Worm (Caenorhabditis elegans) whole organism, L3 larva: ENCODE data around the gene W02H3.1.

Experiments used
- ZK546.5 ChIP-seq: sonication (generic microtip); optimal IDR thresholded peaks from 2 replicates; lab custom pipeline; 2017; ENCODE audit warnings: missing biosample characterization, missing genetic modification characterization
- aly-2 ChIP-seq: fragments of 150-350 bp; optimal IDR thresholded peaks from 2 replicates; lab custom pipeline; 2014; ENCODE audit warnings: missing biosample characterization, missing genetic modification characterization
- ceh-16 ChIP-seq: sonication (generic microtip); optimal IDR thresholded peaks from 2 replicates; lab custom pipeline; 2017; ENCODE audit warnings: missing biosample characterization, missing genetic modification characterization
- ceh-28 ChIP-seq: fragments of 150-350 bp; optimal IDR thresholded peaks from 2 replicates; lab custom pipeline; 2014; ENCODE audit warnings: missing biosample characterization, missing genetic modification reagents, missing genetic modification characterization
- ceh-82 ChIP-seq: fragments of 150-350 bp; optimal IDR thresholded peaks from 2 replicates; lab custom pipeline; 2014; ENCODE audit warnings: missing biosample characterization, missing genetic modification characterization
- ceh-9 ChIP-seq: sonication (generic microtip); optimal IDR thresholded peaks from 2 replicates; lab custom pipeline; 2018; ENCODE audit warnings: missing biosample characterization, missing genetic modification characterization
- daf-12 ChIP-seq: fragments of 150-350 bp; optimal IDR thresholded peaks from 2 replicates; lab custom pipeline; 2014; ENCODE audit warnings: missing biosample characterization, missing genetic modification reagents, missing genetic modification characterization
- egl-27 ChIP-seq: sonication (generic microtip); optimal IDR thresholded peaks from 4 replicates; lab custom pipeline; 2017; ENCODE audit warnings: missing biosample characterization, missing genetic modification reagents, missing genetic modification characterization
- egl-5 ChIP-seq: fragments of 150-350 bp; optimal IDR thresholded peaks from 2 replicates; lab custom pipeline; 2017; ENCODE audit warnings: missing biosample characterization, missing genetic modification reagents, missing genetic modification characterization, inconsistent platforms
- elt-1 ChIP-seq: fragments of 150-350 bp; optimal IDR thresholded peaks from 2 replicates; lab custom pipeline; 2014; ENCODE audit warnings: missing biosample characterization, missing genetic modification characterization
- elt-2 ChIP-seq: sonication (generic microtip); optimal IDR thresholded peaks from 2 replicates; lab custom pipeline; 2016; ENCODE audit warnings: missing genetic modification reagents, mild to moderate bottlenecking, missing genetic modification characterization, missing compliant biosample characterization
- eor-1 ChIP-seq, 2 experiments: fragments of 150-350 bp; optimal IDR thresholded peaks; 2 replicates each; lab custom pipeline; 2014 to 2018; ENCODE audit warnings: missing biosample characterization in 2 of 2, missing genetic modification characterization in 2 of 2
- fkh-10 ChIP-seq: sonication (generic microtip); optimal IDR thresholded peaks from 2 replicates; lab custom pipeline; 2017; ENCODE audit warnings: missing biosample characterization, missing genetic modification reagents, missing genetic modification characterization
- hmg-11 ChIP-seq: sonication (generic microtip); optimal IDR thresholded peaks from 2 replicates; lab custom pipeline; 2016; ENCODE audit warnings: missing genetic modification characterization, missing compliant biosample characterization
- lin-15B ChIP-seq: fragments of 150-350 bp; optimal IDR thresholded peaks from 2 replicates; lab custom pipeline; 2014; ENCODE audit warnings: missing biosample characterization, missing genetic modification characterization
- lin-39 ChIP-seq: fragments of 150-350 bp; optimal IDR thresholded peaks from 2 replicates; lab custom pipeline; 2018; ENCODE audit warnings: missing biosample characterization, missing genetic modification reagents, missing genetic modification characterization
- lsy-12 ChIP-seq: sonication (generic microtip); optimal IDR thresholded peaks from 2 replicates; lab custom pipeline; 2016; ENCODE audit warnings: mild to moderate bottlenecking, missing genetic modification characterization, missing compliant biosample characterization
- mdl-1 ChIP-seq: fragments of 150-350 bp; optimal IDR thresholded peaks from 2 replicates; lab custom pipeline; 2014; ENCODE audit warnings: missing biosample characterization, missing genetic modification characterization
- mml-1 ChIP-seq: fragments of 150-350 bp; sonication (generic microtip); optimal IDR thresholded peaks from 3 replicates; lab custom pipeline; 2014; ENCODE audit warnings: missing biosample characterization, missing genetic modification characterization
- nfya-1 ChIP-seq: sonication (generic microtip); optimal IDR thresholded peaks from 2 replicates; lab custom pipeline; 2017; ENCODE audit warnings: missing genetic modification characterization, mild to moderate bottlenecking, missing compliant biosample characterization, antibody characterized with exemption, moderate library complexity; ENCODE audit not compliant: insufficient read depth
- nhr-11 ChIP-seq: fragments of 150-350 bp; optimal IDR thresholded peaks from 2 replicates; lab custom pipeline; 2014; ENCODE audit warnings: missing biosample characterization, missing genetic modification characterization
- nhr-237 ChIP-seq: fragments of 150-350 bp; optimal IDR thresholded peaks from 2 replicates; lab custom pipeline; 2014; ENCODE audit warnings: missing biosample characterization, missing genetic modification characterization
- nhr-25 ChIP-seq: sonication (generic microtip); optimal IDR thresholded peaks from 2 replicates; lab custom pipeline; 2017; ENCODE audit warnings: missing biosample characterization, missing genetic modification characterization
- nhr-28 ChIP-seq: fragments of 150-350 bp; optimal IDR thresholded peaks from 2 replicates; lab custom pipeline; 2014; ENCODE audit warnings: missing biosample characterization, missing genetic modification characterization
- nhr-43 ChIP-seq: sonication (generic microtip); optimal IDR thresholded peaks from 2 replicates; lab custom pipeline; 2016; ENCODE audit warnings: mild to moderate bottlenecking, missing genetic modification characterization, missing compliant biosample characterization; ENCODE audit not compliant: poor library complexity, severe bottlenecking
- nhr-67 ChIP-seq: fragments of 150-350 bp; optimal IDR thresholded peaks from 2 replicates; lab custom pipeline; 2014; ENCODE audit warnings: missing biosample characterization, missing genetic modification characterization
- nhr-77 ChIP-seq: fragments of 150-350 bp; optimal IDR thresholded peaks from 2 replicates; lab custom pipeline; 2014; ENCODE audit warnings: missing biosample characterization, missing genetic modification characterization
- pha-4 ChIP-seq: fragments of 150-350 bp; optimal IDR thresholded peaks from 2 replicates; lab custom pipeline; 2014; ENCODE audit warnings: missing biosample characterization, missing genetic modification reagents, missing genetic modification characterization
- pqm-1 ChIP-seq: fragments of 150-350 bp; optimal IDR thresholded peaks from 2 replicates; lab custom pipeline; 2017; ENCODE audit warnings: missing biosample characterization, missing genetic modification characterization, inconsistent platforms
- sea-2 ChIP-seq: fragments of 150-350 bp; sonication (generic microtip); optimal IDR thresholded peaks from 4 replicates; lab custom pipeline; 2014; ENCODE audit warnings: missing biosample characterization, missing genetic modification reagents, missing genetic modification characterization
- skn-1 ChIP-seq: fragments of 150-350 bp; optimal IDR thresholded peaks from 2 replicates; lab custom pipeline; 2014; ENCODE audit warnings: missing biosample characterization, missing genetic modification characterization
- snpc-4 ChIP-seq: fragments of 150-350 bp; optimal IDR thresholded peaks from 2 replicates; lab custom pipeline; 2014; ENCODE audit warnings: missing biosample characterization, missing genetic modification characterization
- tbx-2 ChIP-seq: sonication (generic microtip); optimal IDR thresholded peaks from 2 replicates; lab custom pipeline; 2016; ENCODE audit warnings: mild to moderate bottlenecking, missing genetic modification characterization, missing compliant biosample characterization
- unc-39 ChIP-seq: sonication (generic microtip); optimal IDR thresholded peaks from 4 replicates; lab custom pipeline; 2017; ENCODE audit warnings: missing biosample characterization, missing genetic modification characterization
- unc-62 ChIP-seq: fragments of 150-350 bp; sonication (generic microtip); optimal IDR thresholded peaks from 4 replicates; lab custom pipeline; 2014; ENCODE audit warnings: missing biosample characterization, missing genetic modification reagents, missing genetic modification characterization
- zag-1 ChIP-seq: fragments of 150-350 bp; optimal IDR thresholded peaks from 2 replicates; lab custom pipeline; 2014; ENCODE audit warnings: missing biosample characterization, missing genetic modification characterization
- ztf-11 ChIP-seq: fragments of 150-350 bp; optimal IDR thresholded peaks from 2 replicates; lab custom pipeline; 2014; ENCODE audit warnings: missing biosample characterization, missing genetic modification characterization
- ztf-4 ChIP-seq: fragments of 150-350 bp; optimal IDR thresholded peaks from 2 replicates; lab custom pipeline; 2014; ENCODE audit warnings: missing biosample characterization, missing genetic modification characterization

W02H3.1 gene

DNA sequence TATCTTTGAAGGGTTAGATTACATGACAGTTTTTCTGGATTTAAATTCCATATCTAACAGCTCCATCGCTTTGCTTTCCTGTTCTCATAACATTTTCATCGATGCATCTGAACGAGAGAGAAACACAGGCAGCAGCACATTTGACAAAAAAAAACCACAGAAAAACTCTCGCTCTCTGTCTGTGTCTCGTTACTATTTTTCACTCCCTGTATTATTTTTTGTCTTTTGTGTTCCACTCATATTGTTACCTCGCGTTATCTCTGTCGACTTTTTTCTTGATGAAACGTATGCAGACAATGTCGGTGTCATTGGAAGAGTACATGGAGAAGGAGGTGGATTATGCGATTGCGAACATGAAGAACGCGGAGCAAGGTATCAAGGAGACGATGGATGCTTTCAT, 16.3 kb downstream of the W02H3.1 start, which contains the start of gene W04G3.11:
Gene W04G3.11 (plus strand): TSS at position 244 of the 400 bp plus-strand sequence.
- TF ChIP-seq pqm-1 (tag; lab: Kevin White, UChicago) (peak; percentile 40), nhr-237 (no peak), nhr-67 (tag; lab: Kevin White, UChicago) (no peak), fkh-10 (no peak), elt-2 (peak; percentile 50)

DNA sequence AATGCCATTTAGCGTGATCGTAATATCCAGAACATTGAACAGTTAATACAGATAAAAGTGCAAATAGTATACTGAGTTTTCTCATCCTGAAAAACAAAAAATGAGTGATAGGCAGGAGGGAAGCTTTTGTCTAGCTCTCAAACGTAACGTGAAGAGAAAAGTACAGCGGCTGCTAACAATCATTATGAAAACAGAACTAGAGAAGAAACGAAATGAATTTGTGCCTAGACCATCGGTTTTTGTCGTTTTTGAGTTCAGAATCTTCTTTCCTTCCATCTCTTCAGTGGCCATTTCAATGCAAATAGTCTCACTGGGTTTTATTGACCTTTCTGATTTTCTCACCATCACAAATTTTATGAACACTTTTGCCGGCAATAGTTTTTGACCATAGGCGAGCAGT, 20.1 kb downstream of the W02H3.1 start, which contains the start of gene W04G3.7:
Gene W04G3.7 (minus strand): TSS at position 101 of the 400 bp plus-strand sequence.
- no peak for TF ChIP-seq zag-1 (tag; lab: Kevin White, UChicago)
- no peak for TF ChIP-seq daf-12 (tag; lab: Kevin White, UChicago)
- no peak for TF ChIP-seq lin-15B (tag; lab: Kevin White, UChicago)
- no peak for TF ChIP-seq egl-5 (tag; lab: Kevin White, UChicago)
- no peak for TF ChIP-seq fkh-10

DNA sequence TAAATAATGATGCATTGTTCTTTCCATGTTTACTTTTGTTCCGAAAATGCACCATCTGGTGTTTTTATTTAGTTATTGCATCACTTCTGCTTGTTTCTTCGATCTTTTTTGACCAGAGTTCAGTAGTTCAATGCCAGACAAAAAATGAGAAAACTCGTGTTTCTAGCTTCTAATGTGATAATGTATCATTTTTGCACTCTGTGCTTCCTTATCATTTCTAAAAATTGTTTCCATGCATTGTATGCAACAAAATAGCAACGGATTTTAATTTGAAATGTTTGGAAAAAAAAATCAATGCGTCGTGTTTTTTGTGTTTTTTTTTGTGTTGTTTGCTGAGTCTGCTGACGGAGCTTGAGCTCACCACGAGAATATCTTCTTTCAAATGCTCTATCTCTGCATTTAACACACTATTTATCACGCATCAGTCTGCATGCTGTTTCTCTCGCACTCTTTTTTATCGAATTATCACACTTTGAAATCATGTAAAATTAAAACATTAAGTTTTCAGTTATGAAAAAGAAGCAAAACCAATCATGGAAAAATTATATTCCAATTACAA, 25.0 kb downstream of the W02H3.1 start, which contains the start of gene sulp-7:
Gene sulp-7 (plus strand): TSS at position 509 of the 559 bp plus-strand sequence.
- no peak for TF ChIP-seq eor-1 (tag; optimal IDR thresholded peaks at IDR 0.05; lab: Kevin White, UChicago)
- TF ChIP-seq ZK546.5 (tag; lab: Kevin White, UChicago) = no peak
- no peak for TF ChIP-seq zag-1 (tag; lab: Kevin White, UChicago)
- TF ChIP-seq pqm-1 (tag; lab: Kevin White, UChicago) = peak; percentile 42
- TF ChIP-seq pha-4 (tag; lab: Kevin White, UChicago) = peak; percentile 23
- no peak for TF ChIP-seq snpc-4
- TF ChIP-seq skn-1 (tag; lab: Kevin White, UChicago) = no peak
- TF ChIP-seq ceh-82 = no peak
- TF ChIP-seq egl-5 (tag; lab: Kevin White, UChicago) = no peak
- no peak for TF ChIP-seq ceh-9 (tag; lab: Kevin White, UChicago)
- no peak for TF ChIP-seq daf-12 (tag; lab: Kevin White, UChicago)
- no peak for TF ChIP-seq mdl-1 (tag; lab: Kevin White, UChicago)
- no peak for TF ChIP-seq fkh-10
- TF ChIP-seq elt-2 = peak; percentile 57
- peak; percentile 19 for TF ChIP-seq nfya-1 (tag; lab: Kevin White, UChicago)
- TF ChIP-seq egl-27 (tag; lab: Kevin White, UChicago) = no peak
- TF ChIP-seq nhr-28 = no peak
- no peak for TF ChIP-seq nhr-11 (tag; lab: Kevin White, UChicago)
- no peak for TF ChIP-seq nhr-237
- no peak for TF ChIP-seq nhr-25 (tag; lab: Kevin White, UChicago)
- no peak for TF ChIP-seq unc-39 (tag; lab: Kevin White, UChicago)
- TF ChIP-seq ceh-28 = no peak
- no peak for TF ChIP-seq unc-62
- TF ChIP-seq ceh-16 (tag; lab: Kevin White, UChicago) = no peak
- no peak for TF ChIP-seq tbx-2 (tag; lab: Kevin White, UChicago)
- TF ChIP-seq, all 47 proteins: peak for 4

DNA sequence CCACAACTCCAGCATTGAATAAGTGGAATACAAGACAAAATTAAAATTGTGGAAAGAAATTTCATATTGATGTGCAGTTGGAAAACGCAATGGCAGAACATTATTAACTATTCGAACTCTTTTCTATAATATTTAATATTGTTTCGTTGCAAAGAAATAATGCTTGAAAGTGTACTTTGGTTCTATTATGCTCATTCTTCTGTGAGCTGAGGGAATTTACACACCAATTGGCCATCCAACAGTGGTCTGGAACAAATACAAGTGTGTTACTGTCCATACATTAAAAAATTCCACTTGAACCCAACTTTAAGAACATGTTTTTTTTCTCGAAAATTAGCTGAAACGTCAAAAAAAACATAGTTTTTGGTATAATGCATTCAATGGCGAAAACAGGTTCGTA, 25.6 kb downstream of the W02H3.1 start, which contains the start of gene W04G3.13:
Gene W04G3.13 (minus strand): TSS at position 101 of the 400 bp plus-strand sequence.
- TF ChIP-seq nhr-43 (tag; lab: Kevin White, UChicago) (no peak), mml-1 (tag; lab: Kevin White, UChicago) (no peak), ceh-28 (no peak), lin-15B (tag; lab: Kevin White, UChicago) (no peak), ceh-82 (no peak), egl-5 (tag; lab: Kevin White, UChicago) (no peak), lsy-12 (tag; lab: Kevin White, UChicago) (no peak), aly-2 (no peak), hmg-11 (tag; lab: Kevin White, UChicago) (no peak), elt-1 (no peak), unc-62 (no peak), ZK546.5 (tag; lab: Kevin White, UChicago) (no peak), pha-4 (tag; lab: Kevin White, UChicago) (no peak), ztf-11 (tag; lab: Kevin White, UChicago) (no peak)

DNA sequence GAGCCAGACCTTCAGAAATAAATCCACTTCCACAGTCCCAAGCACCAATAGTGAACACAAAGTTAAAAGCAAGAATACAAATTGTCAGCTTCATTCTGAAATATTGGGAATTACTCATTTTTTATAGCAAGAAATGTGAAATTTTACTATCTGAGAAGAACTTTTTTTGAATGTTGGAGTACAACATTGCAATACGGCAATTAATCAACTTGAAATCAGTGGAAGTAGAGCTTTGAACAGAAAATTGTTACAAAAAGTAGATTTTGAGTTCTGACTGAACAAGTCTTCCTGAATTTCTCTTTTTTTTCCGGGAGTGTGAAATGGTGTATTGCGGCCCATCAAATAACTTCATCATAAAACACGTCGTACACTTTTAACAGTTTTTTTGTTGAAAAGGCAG, 27.1 kb downstream of the W02H3.1 start, which contains the start of gene W04G3.10:
Gene W04G3.10 (minus strand): TSS at position 101 of the 400 bp plus-strand sequence.
- TF ChIP-seq pqm-1 (tag; lab: Kevin White, UChicago) (no peak), zag-1 (tag; lab: Kevin White, UChicago) (no peak), sea-2 (no peak), unc-39 (tag; lab: Kevin White, UChicago) (no peak), ztf-11 (tag; lab: Kevin White, UChicago) (no peak), nhr-25 (tag; lab: Kevin White, UChicago) (no peak), unc-62 (no peak), nhr-11 (tag; lab: Kevin White, UChicago) (no peak), lin-39 (tag; lab: Kevin White, UChicago) (no peak), ceh-28 (no peak), lsy-12 (tag; lab: Kevin White, UChicago) (no peak), ztf-4 (tag; lab: Kevin White, UChicago) (no peak), nhr-77 (tag; lab: Kevin White, UChicago) (no peak), nhr-28 (no peak), elt-1 (no peak), nfya-1 (tag; lab: Kevin White, UChicago) (no peak), nhr-67 (tag; lab: Kevin White, UChicago) (no peak), egl-5 (tag; lab: Kevin White, UChicago) (no peak)
- TF ChIP-seq, all 47 proteins: peak for 0
